Fruit fly (Drosophila melanogaster): ENCODE measurements around the gene CG46339.

Gene CG46339

DNA sequence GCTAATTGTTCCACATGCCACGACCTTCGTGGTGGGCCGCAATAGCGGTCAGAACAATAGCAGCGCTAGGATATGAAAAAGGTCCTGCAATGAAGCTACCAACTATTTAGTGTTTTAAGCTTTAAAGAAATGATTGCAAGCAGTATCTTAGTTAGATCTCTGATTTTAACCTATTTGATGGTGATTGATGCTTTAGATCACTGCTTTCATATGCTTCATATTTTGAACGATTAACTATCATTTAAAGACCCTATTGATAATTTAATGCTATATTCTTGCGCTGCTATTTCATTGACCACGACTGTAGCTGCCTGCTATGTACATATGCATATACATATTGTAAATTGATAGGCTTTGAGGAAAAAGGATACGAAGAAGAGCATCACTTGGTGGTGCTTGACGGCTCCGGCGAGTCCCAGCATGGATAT lies 48.2 kb downstream of the CG46339 start (continued):
- TF ChIP-seq Abd-B (GFP tag; optimal IDR thresholded peaks at IDR 0.05) (peak; percentile 79), CG14667 (GFP tag; IDR thresholded peaks at IDR 0.05) (peak; percentile 40), HLH3B (GFP tag; IDR thresholded peaks at IDR 0.05) (peak; percentile 63), CG12744 (GFP tag; optimal IDR thresholded peaks at IDR 0.05) (no peak), CG4820 (GFP tag; optimal IDR thresholded peaks at IDR 0.05) (peak; percentile 79), CG4282 (GFP tag; optimal IDR thresholded peaks at IDR 0.05) (no peak), Opbp (GFP tag; IDR thresholded peaks at IDR 0.05; ENCODE audit: partially characterized antibody) (no peak), CG10654 (GFP tag; optimal IDR thresholded peaks at IDR 0.05) (peak; percentile 5), hkb (optimal IDR thresholded peaks at IDR 0.05) (no peak), hkb (GFP tag; IDR thresholded peaks at IDR 0.05) (peak; percentile 56; the same call in 1 of the 2 replicates), CG4404 (GFP tag; IDR thresholded peaks at IDR 0.05) (peak; percentile 54), CG12659 (GFP tag; optimal IDR thresholded peaks at IDR 0.05) (peak; percentile 9), CG7987 (GFP tag; optimal IDR thresholded peaks at IDR 0.05) (peak; percentile 55), CG2889 (GFP tag; IDR thresholded peaks at IDR 0.05) (no peak), Optix (GFP tag; IDR thresholded peaks at IDR 0.05) (no peak), zen (tag; optimal IDR thresholded peaks at IDR 0.05) (peak; percentile 87), fru (optimal IDR thresholded peaks at IDR 0.05) (no peak), fd96Cb (tag; optimal IDR thresholded peaks at IDR 0.05) (peak; percentile 33), NC2β (GFP tag; optimal IDR thresholded peaks at IDR 0.05) (no peak), CG4707 (GFP tag; optimal IDR thresholded peaks at IDR 0.05) (no peak), pfk (GFP tag; optimal IDR thresholded peaks at IDR 0.05) (no peak), CG3281 (GFP tag; optimal IDR thresholded peaks at IDR 0.05) (peak; percentile 82), NFAT (GFP tag; IDR thresholded peaks at IDR 0.05) (peak; percentile 42; the same call in 1 of the 2 replicates), unpg (GFP tag; optimal IDR thresholded peaks at IDR 0.05) (peak; percentile 62), CG9215 (GFP tag; IDR thresholded peaks at IDR 0.05) (peak; percentile 43; the same call in 1 of the 2 replicates), sens (GFP tag) (peak; percentile 78), CG11560 (tag; IDR thresholded peaks at IDR 0.05) (no peak), CG32532 (GFP tag; IDR thresholded peaks at IDR 0.05) (peak; percentile 75), schlank (tag; optimal IDR thresholded peaks at IDR 0.05) (no peak), insv (GFP tag; optimal IDR thresholded peaks at IDR 0.05) (no peak), jumu (GFP tag; optimal IDR thresholded peaks at IDR 0.05) (peak; percentile 55), sug (tag; optimal IDR thresholded peaks at IDR 0.05) (peak; percentile 40), CoRest (tag; optimal IDR thresholded peaks at IDR 0.05) (peak; percentile 53), seq (GFP tag; IDR thresholded peaks at IDR 0.05) (peak; percentile 29; the same call in 1 of the 2 replicates), CG34224 (GFP tag; IDR thresholded peaks at IDR 0.05; ENCODE audit: partially characterized antibody) (no peak), CG1603 (tag; optimal IDR thresholded peaks at IDR 0.05) (peak; percentile 65), pita (GFP tag; optimal IDR thresholded peaks at IDR 0.05) (no peak), cwo (GFP tag; optimal IDR thresholded peaks at IDR 0.05) (peak; percentile 72), peb (GFP tag; IDR thresholded peaks at IDR 0.05) (no peak), CG6175 (GFP tag; IDR thresholded peaks at IDR 0.05) (no peak), CG13624 (GFP tag; optimal IDR thresholded peaks at IDR 0.05) (peak; percentile 87), ranshi (GFP tag; IDR thresholded peaks at IDR 0.05) (peak; percentile 23; the same call in 1 of the 2 replicates), CG16779 (GFP tag; IDR thresholded peaks at IDR 0.05) (0 out of 2 replicates have a peak, but pooled peaks have one; percentile 19), crc (GFP tag; optimal IDR thresholded peaks at IDR 0.05) (peak; percentile 61), pros (GFP tag; optimal IDR thresholded peaks at IDR 0.05) (no peak), ems (GFP tag; optimal IDR thresholded peaks at IDR 0.05) (peak; percentile 55), ara (GFP tag; IDR thresholded peaks at IDR 0.05) (no peak), dimm (GFP tag; IDR thresholded peaks at IDR 0.05) (no peak), maf-S (GFP tag; optimal IDR thresholded peaks at IDR 0.05) (no peak), ash1 (GFP tag; optimal IDR thresholded peaks at IDR 0.05) (no peak), CG14860 (GFP tag; IDR thresholded peaks at IDR 0.05; ENCODE audit: partially characterized antibody) (0 out of 3 replicates have a peak, but pooled peaks have one; percentile 0), CG13296 (GFP tag; optimal IDR thresholded peaks at IDR 0.05) (peak; percentile 74)
